Worm (Caenorhabditis elegans) whole organism, midembryonic: ENCODE measurements around the gene gcy-32.

Experiments
- cog-1 ChIP-seq: sonication (generic microtip); optimal IDR thresholded peaks from 2 replicates; lab custom pipeline; 2016; ENCODE audit warnings: missing genetic modification characterization, missing compliant biosample characterization
- flt-1 ChIP-seq: fragments of 200-800 bp; sonication (Bioruptor generic); IDR thresholded peaks from 2 replicates; pipeline ENCODE4 v1.3.6; 2022; ENCODE audit warnings: missing genetic modification characterization, missing compliant biosample characterization
- ztf-23 ChIP-seq: fragments of 200-800 bp; sonication (Bioruptor generic); IDR thresholded peaks from 2 replicates; pipeline ENCODE4 v1.3.6; 2022; ENCODE audit warnings: missing genetic modification reagents, missing genetic modification characterization, missing compliant biosample characterization

ce11 chrV:13936850-13937249, 21.6 kb upstream of the gcy-32 start, which contains the start of gene srw-145:
- TF ChIP-seq cog-1 (tag; lab: Kevin White, UChicago) = no peak
- no peak for TF ChIP-seq flt-1 (GFP tag; lab: Robert Waterston, UW)
- no peak for TF ChIP-seq ztf-23 (GFP tag; lab: Robert Waterston, UW)
